Worm (Caenorhabditis elegans) whole organism, midembryonic: Measurements from ENCODE around the gene T02C1.2.

Experiments used
- T22C8.4 ChIP-seq: fragments of 200-800 bp; sonication (Bioruptor generic); IDR thresholded peaks from 2 replicates; pipeline ENCODE4 v1.3.6; 2022; ENCODE audit warnings: missing genetic modification characterization, missing compliant biosample characterization
- flt-1 ChIP-seq: fragments of 200-800 bp; sonication (Bioruptor generic); IDR thresholded peaks from 2 replicates; pipeline ENCODE4 v1.3.6; 2022; ENCODE audit warnings: missing genetic modification characterization, missing compliant biosample characterization
- klf-2 ChIP-seq: fragments of 200-800 bp; sonication (Bioruptor generic); conservative IDR thresholded peaks from 2 replicates; pipeline ENCODE4 v1.3.6; 2022; ENCODE audit warnings: missing genetic modification reagents, missing genetic modification characterization, missing compliant biosample characterization
- med-1 ChIP-seq: sonication (generic microtip); optimal IDR thresholded peaks from 2 replicates; lab custom pipeline; 2017; ENCODE audit warnings: missing genetic modification characterization, mild to moderate bottlenecking, missing compliant biosample characterization, antibody characterized with exemption, missing genetic modification reagents; ENCODE audit not compliant: insufficient read depth
- ref-1 ChIP-seq: fragments of 200-800 bp; sonication (Bioruptor generic); conservative IDR thresholded peaks from 2 replicates; pipeline ENCODE4 v1.3.6; 2022; ENCODE audit warnings: missing genetic modification reagents, missing genetic modification characterization, missing compliant biosample characterization
- ztf-23 ChIP-seq: fragments of 200-800 bp; sonication (Bioruptor generic); IDR thresholded peaks from 2 replicates; pipeline ENCODE4 v1.3.6; 2022; ENCODE audit warnings: missing genetic modification reagents, missing genetic modification characterization, missing compliant biosample characterization

- no peak for TF ChIP-seq ref-1 (GFP tag; lab: Robert Waterston, UW)
- TF ChIP-seq T22C8.4 (GFP tag; lab: Robert Waterston, UW): no peak
- no peak for TF ChIP-seq med-1 (GFP tag; lab: Kevin White, UChicago)
- TF ChIP-seq ztf-23 (GFP tag; lab: Robert Waterston, UW): no peak
- no peak for TF ChIP-seq flt-1 (GFP tag; lab: Robert Waterston, UW)
- TF ChIP-seq klf-2 (GFP tag; lab: Robert Waterston, UW): no peak
These were observed 48.9 kb upstream of the T02C1.2 start for ce11 chrIII:9201977-9202376.
